Worm (Caenorhabditis elegans) whole organism, L4 larva: ENCODE measurements around the gene vha-15.

Experiments used
- D1046.2 ChIP-seq: fragments of 200-800 bp; sonication (Bioruptor generic); IDR thresholded peaks from 2 replicates; pipeline ENCODE4 v1.3.6; 2022; ENCODE audit warnings: missing genetic modification characterization, missing compliant biosample characterization
- F37D6.2 ChIP-seq: sonication (generic microtip); optimal IDR thresholded peaks from 2 replicates; lab custom pipeline; 2016; ENCODE audit warnings: mild to moderate bottlenecking, missing genetic modification characterization, missing compliant biosample characterization
- T26A8.4 ChIP-seq: fragments of 200-800 bp; sonication (Bioruptor generic); IDR thresholded peaks from 2 replicates; pipeline ENCODE4 v1.3.6; 2022; ENCODE audit warnings: missing genetic modification characterization, missing compliant biosample characterization
- Y48G9A.11 ChIP-seq: fragments of 200-800 bp; sonication (Bioruptor generic); IDR thresholded peaks from 2 replicates; pipeline ENCODE4 v1.3.6; 2022; ENCODE audit warnings: missing genetic modification reagents, missing genetic modification characterization, missing compliant biosample characterization
- Y5F2A.4 ChIP-seq: fragments of 200-800 bp; sonication (Bioruptor generic); optimal IDR thresholded peaks from 2 replicates; lab custom pipeline; 2018; ENCODE audit warnings: mild to moderate bottlenecking, missing genetic modification characterization, missing compliant biosample characterization
- ZK546.5 ChIP-seq, 2 experiments: sonication (generic microtip); optimal IDR thresholded peaks; 2 replicates each; lab custom pipeline; 2017; ENCODE audit warnings: missing biosample characterization in 2 of 2, missing genetic modification characterization in 2 of 2
- aha-1 ChIP-seq: fragments of 150-350 bp; peaks from one replicate; lab custom pipeline; 2014; ENCODE audit warnings: missing biosample characterization, missing genetic modification characterization
- ama-1 ChIP-seq: fragments of 150-350 bp; optimal IDR thresholded peaks from 2 replicates; lab custom pipeline; 2014; ENCODE audit warnings: inconsistent platforms, mixed read lengths
- attf-4 ChIP-seq: sonication (generic microtip); optimal IDR thresholded peaks from 3 replicates; lab custom pipeline; 2017; ENCODE audit warnings: missing biosample characterization, missing genetic modification characterization
- ceh-32 ChIP-seq: sonication (generic microtip); optimal IDR thresholded peaks from 2 replicates; lab custom pipeline; 2016; ENCODE audit warnings: mild to moderate bottlenecking, missing genetic modification characterization, missing compliant biosample characterization; ENCODE audit not compliant: poor library complexity
- cey-2 ChIP-seq: sonication (generic microtip); optimal IDR thresholded peaks from 3 replicates; lab custom pipeline; 2017; ENCODE audit warnings: missing genetic modification characterization, mild to moderate bottlenecking, missing compliant biosample characterization, antibody characterized with exemption, borderline replicate concordance; ENCODE audit not compliant: insufficient read depth
- daf-16 ChIP-seq, 3 experiments: sonication (generic microtip); optimal IDR thresholded peaks; 2 replicates each; lab custom pipeline; 2016 to 2017; ENCODE audit warnings: missing genetic modification characterization in 3 of 3, missing genetic modification reagents in 3 of 3, mild to moderate bottlenecking in 2 of 3, missing compliant biosample characterization in 2 of 3, missing biosample characterization in 1 of 3, moderate library complexity in 1 of 3
- dmd-6 ChIP-seq: fragments of 200-800 bp; sonication (Bioruptor generic); IDR thresholded peaks from 2 replicates; pipeline ENCODE4 v1.3.6; 2022; ENCODE audit warnings: missing genetic modification reagents, missing genetic modification characterization, missing compliant biosample characterization
- dve-1 ChIP-seq: sonication (generic microtip); optimal IDR thresholded peaks from 2 replicates; lab custom pipeline; 2017; ENCODE audit warnings: antibody characterized with exemption, mild to moderate bottlenecking, missing genetic modification characterization, missing compliant biosample characterization; ENCODE audit not compliant: insufficient read depth
- hif-1 ChIP-seq, 2 experiments: sonication (generic microtip); optimal IDR thresholded peaks; 2 replicates each; lab custom pipeline; 2016 to 2017; ENCODE audit warnings: missing compliant biosample characterization in 2 of 2, missing genetic modification characterization in 2 of 2, missing genetic modification reagents in 2 of 2, missing genotype in 2 of 2, mild to moderate bottlenecking in 1 of 2
- hlh-30 ChIP-seq: sonication (generic microtip); optimal IDR thresholded peaks from 2 replicates; lab custom pipeline; 2017; ENCODE audit warnings: antibody characterized with exemption, mild to moderate bottlenecking, missing genetic modification characterization, missing compliant biosample characterization; ENCODE audit not compliant: insufficient read depth
- hmg-1.1 ChIP-seq: fragments of 200-800 bp; sonication (Bioruptor generic); IDR thresholded peaks from 2 replicates; pipeline ENCODE4 v1.3.6; 2022; ENCODE audit warnings: missing genetic modification reagents, missing genetic modification characterization, missing compliant biosample characterization
- lim-7 ChIP-seq: fragments of 200-800 bp; sonication (Bioruptor generic); IDR thresholded peaks from 2 replicates; pipeline ENCODE4 v1.3.6; 2022; ENCODE audit warnings: missing genetic modification characterization, missing compliant biosample characterization
- lsy-2 ChIP-seq, 2 experiments: fragments of 150-350 bp in 1 of 2; sonication (generic microtip) in 1 of 2; optimal IDR thresholded peaks; 2 replicates each; lab custom pipeline; 2014 to 2017; ENCODE audit warnings: missing biosample characterization in 2 of 2, missing genetic modification characterization in 2 of 2
- mdl-1 ChIP-seq, 2 experiments: fragments of 150-350 bp in 1 of 2; sonication (generic microtip) in 1 of 2; optimal IDR thresholded peaks; 2 replicates each; lab custom pipeline; 2014 to 2017; ENCODE audit warnings: missing biosample characterization in 2 of 2, missing genetic modification characterization in 2 of 2
- mep-1 ChIP-seq: fragments of 150-350 bp; sonication (generic microtip); optimal IDR thresholded peaks from 3 replicates; lab custom pipeline; 2014; ENCODE audit warnings: missing biosample characterization, missing genetic modification characterization
- mxl-3 ChIP-seq: fragments of 200-800 bp; sonication (Bioruptor generic); optimal IDR thresholded peaks from 2 replicates; lab custom pipeline; 2018; ENCODE audit warnings: mild to moderate bottlenecking, missing genetic modification characterization, missing compliant biosample characterization
- nhr-10 ChIP-seq: fragments of 150-350 bp; optimal IDR thresholded peaks from 2 replicates; lab custom pipeline; 2014; ENCODE audit warnings: missing biosample characterization, missing genetic modification characterization
- nhr-102 ChIP-seq: sonication (generic microtip); optimal IDR thresholded peaks from 2 replicates; lab custom pipeline; 2016; ENCODE audit warnings: mild to moderate bottlenecking, missing genetic modification characterization, moderate library complexity, missing compliant biosample characterization
- nhr-111 ChIP-seq: fragments of 200-800 bp; sonication (Bioruptor generic); optimal IDR thresholded peaks from 2 replicates; lab custom pipeline; 2018; ENCODE audit warnings: mild to moderate bottlenecking, missing genetic modification characterization, missing compliant biosample characterization
- nhr-28 ChIP-seq: fragments of 150-350 bp; optimal IDR thresholded peaks from 2 replicates; lab custom pipeline; 2014; ENCODE audit warnings: missing biosample characterization, missing genetic modification characterization
- nhr-41 ChIP-seq: fragments of 200-800 bp; sonication (Bioruptor generic); IDR thresholded peaks from 2 replicates; pipeline ENCODE4 v1.3.6; 2022; ENCODE audit warnings: missing genetic modification reagents, missing genetic modification characterization, missing compliant biosample characterization
- nhr-42 ChIP-seq: fragments of 200-800 bp; sonication (Bioruptor generic); IDR thresholded peaks from 2 replicates; pipeline ENCODE4 v1.3.6; 2022; ENCODE audit warnings: missing genetic modification characterization, missing compliant biosample characterization
- nhr-76 ChIP-seq: fragments of 150-350 bp; optimal IDR thresholded peaks from 2 replicates; lab custom pipeline; 2014; ENCODE audit warnings: missing biosample characterization, missing genetic modification characterization
- nhr-77 ChIP-seq: fragments of 150-350 bp; optimal IDR thresholded peaks from 2 replicates; lab custom pipeline; 2014; ENCODE audit warnings: missing biosample characterization, missing genetic modification characterization
- pha-4 ChIP-seq, 2 experiments: fragments of 150-350 bp in 1 of 2; fragments of 200-800 bp in 1 of 2; sonication (Bioruptor generic) in 1 of 2; IDR thresholded peaks in 1 of 2; optimal IDR thresholded peaks in 1 of 2; 2 replicates each; pipeline versions ENCODE4 v1.3.6 to Lab custom; 2014 to 2022; ENCODE audit warnings: missing genetic modification characterization in 2 of 2, missing genetic modification reagents in 2 of 2, missing biosample characterization in 1 of 2, missing compliant biosample characterization in 1 of 2
- pqm-1 ChIP-seq: sonication (generic microtip); optimal IDR thresholded peaks from 2 replicates; lab custom pipeline; 2017; ENCODE audit warnings: missing biosample characterization, missing genetic modification characterization
- rbr-2 ChIP-seq: sonication (generic microtip); optimal IDR thresholded peaks from 2 replicates; lab custom pipeline; 2016; ENCODE audit warnings: missing genotype, missing genetic modification characterization, missing compliant biosample characterization
- set-16 ChIP-seq: fragments of 200-800 bp; sonication (Bioruptor generic); IDR thresholded peaks from 2 replicates; pipeline ENCODE4 v1.3.6; 2022; ENCODE audit warnings: missing genetic modification reagents, missing genetic modification characterization, missing compliant biosample characterization
- skn-1 ChIP-seq: fragments of 150-350 bp; optimal IDR thresholded peaks from 2 replicates; lab custom pipeline; 2014; ENCODE audit warnings: missing biosample characterization, missing genetic modification characterization
- snpc-4 ChIP-seq: fragments of 150-350 bp; optimal IDR thresholded peaks from 2 replicates; lab custom pipeline; 2014; ENCODE audit warnings: missing biosample characterization, missing genetic modification characterization
- tag-97 ChIP-seq: fragments of 200-800 bp; sonication (Bioruptor generic); IDR thresholded peaks from 2 replicates; pipeline ENCODE4 v1.3.6; 2022; ENCODE audit warnings: missing genetic modification characterization, missing compliant biosample characterization
- tra-1 ChIP-seq: fragments of 200-800 bp; sonication (Bioruptor generic); IDR thresholded peaks from 2 replicates; pipeline ENCODE4 v1.3.6; 2022; ENCODE audit warnings: missing genetic modification reagents, missing genetic modification characterization, missing compliant biosample characterization
- unc-62 ChIP-seq, 3 experiments: fragments of 150-350 bp in 1 of 3; sonication (generic microtip); optimal IDR thresholded peaks in 2 of 3; peaks in 1 of 3; 1 replicate in 1 of 3; 2 replicates in 2 of 3; lab custom pipeline; 2014 to 2017; ENCODE audit warnings: missing biosample characterization in 3 of 3, missing genetic modification characterization in 3 of 3, missing genetic modification reagents in 3 of 3, missing genotype in 1 of 3
- zag-1 ChIP-seq: fragments of 150-350 bp; optimal IDR thresholded peaks from 2 replicates; lab custom pipeline; 2014; ENCODE audit warnings: missing biosample characterization, missing genetic modification characterization
- ztf-11 ChIP-seq: fragments of 150-350 bp; optimal IDR thresholded peaks from 2 replicates; lab custom pipeline; 2014; ENCODE audit warnings: missing biosample characterization, missing genetic modification characterization

vha-15 gene

ce11 chrX:2213400-2214362 is 24.0 kb upstream of the vha-15 start:
- TF ChIP-seq hlh-30 (tag; lab: Kevin White, UChicago) (peak; percentile 16), lim-7 (no peak), daf-16 (GFP tag; optimal IDR thresholded peaks at IDR 0.05; lab: Kevin White, UChicago) (no peak), daf-16 (tag; optimal IDR thresholded peaks at IDR 0.05; lab: Kevin White, UChicago) (peak; percentile 93), nhr-28 (tag; lab: Kevin White, UChicago) (peak; percentile 20), set-16 (GFP tag; lab: Robert Waterston, UW) (peak; percentile 93), aha-1 (tag; lab: Kevin White, UChicago) (peak; percentile 60), unc-62 (GFP tag; optimal IDR thresholded peaks at IDR 0.05 in 1 of 2; lab: Kevin White, UChicago) (no peak), unc-62 (tag; optimal IDR thresholded peaks at IDR 0.05; lab: Kevin White, UChicago) (no peak)

DNA sequence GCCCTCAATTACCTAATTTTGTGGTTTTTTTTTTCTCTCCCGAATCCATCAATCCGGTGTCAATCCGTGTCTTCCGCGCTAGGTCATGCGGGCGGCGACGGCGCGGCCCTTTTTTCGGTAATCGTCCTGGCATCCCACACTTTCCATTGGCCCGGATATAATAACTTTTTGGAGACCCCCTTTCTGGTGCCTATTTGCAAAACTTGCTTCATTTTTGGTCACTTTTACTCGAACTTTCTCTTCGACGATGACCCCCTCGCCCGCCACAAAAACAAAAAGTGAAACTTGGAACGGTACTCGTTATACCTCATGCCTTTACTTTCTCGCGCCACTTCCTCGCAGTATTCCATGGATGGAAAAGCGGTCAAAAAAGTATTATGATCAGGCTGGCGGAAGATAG is 23.3 kb upstream of the vha-15 start:
- TF ChIP-seq skn-1 (tag; lab: Kevin White, UChicago) (no peak), aha-1 (tag; lab: Kevin White, UChicago) (peak; percentile 11)

DNA sequence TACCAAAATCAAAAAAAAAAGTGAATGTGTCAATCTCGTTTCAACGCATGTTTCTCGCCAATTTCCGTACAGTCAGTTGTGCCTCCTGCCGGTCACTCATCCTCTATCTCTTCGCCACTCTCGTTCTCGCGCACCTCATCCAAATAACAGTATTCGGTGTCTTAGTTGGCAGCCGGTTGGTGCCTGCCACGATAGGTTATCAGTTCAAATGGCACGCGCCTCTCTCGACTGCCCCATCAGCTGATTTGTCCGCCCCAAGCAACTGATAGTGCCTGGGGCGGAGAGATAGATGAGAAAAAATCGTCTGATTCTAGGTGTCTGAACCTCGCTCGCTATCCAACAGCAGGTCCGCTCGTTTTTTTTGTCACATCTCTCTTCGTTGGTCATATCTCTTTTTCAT is 22.6 kb upstream of the vha-15 start:
- peak in 1 of 2 experiments; percentile 44 for TF ChIP-seq hif-1 (tag; optimal IDR thresholded peaks at IDR 0.05; lab: Kevin White, UChicago)
- peak; percentile 86 for TF ChIP-seq nhr-28 (tag; lab: Kevin White, UChicago)
- no peak for TF ChIP-seq ceh-32 (tag; lab: Kevin White, UChicago)
- TF ChIP-seq ama-1 (lab: Kevin White, UChicago), result no peak
- TF ChIP-seq snpc-4 (tag; lab: Kevin White, UChicago), result no peak
- TF ChIP-seq pha-4 (GFP tag; IDR thresholded peaks at IDR 0.05; lab: Robert Waterston, UW), result no peak
- no peak for TF ChIP-seq pha-4 (tag; optimal IDR thresholded peaks at IDR 0.05; lab: Kevin White, UChicago)
- peak; percentile 87 for TF ChIP-seq mxl-3 (GFP tag; lab: Kevin White, UChicago)
- TF ChIP-seq mep-1 (tag; lab: Kevin White, UChicago), result peak; percentile 23
- TF ChIP-seq dmd-6, result peak; percentile 84
- no peak for TF ChIP-seq nhr-10 (tag; lab: Kevin White, UChicago)
- no peak for TF ChIP-seq F37D6.2 (tag; lab: Kevin White, UChicago)
- TF ChIP-seq D1046.2, result no peak
- no peak for TF ChIP-seq Y48G9A.11
- peak; percentile 60 for TF ChIP-seq dve-1 (tag; lab: Kevin White, UChicago)
- TF ChIP-seq nhr-42 (GFP tag; lab: Robert Waterston, UW), result no peak
- TF ChIP-seq tag-97 (GFP tag; lab: Robert Waterston, UW), result no peak
- no peak for TF ChIP-seq nhr-76 (tag; lab: Kevin White, UChicago)
- no peak for TF ChIP-seq rbr-2 (tag; lab: Kevin White, UChicago)
- TF ChIP-seq hlh-30 (tag; lab: Kevin White, UChicago), result peak; percentile 90
- TF ChIP-seq nhr-102 (tag; lab: Kevin White, UChicago), result peak; percentile 25
- no peak for TF ChIP-seq cey-2 (tag; lab: Kevin White, UChicago)
- no peak for TF ChIP-seq nhr-111 (GFP tag; lab: Kevin White, UChicago)
- TF ChIP-seq pqm-1, result no peak
- TF ChIP-seq aha-1 (tag; lab: Kevin White, UChicago), result peak; percentile 72
- no peak for TF ChIP-seq ZK546.5 (tag; optimal IDR thresholded peaks at IDR 0.05; lab: Kevin White, UChicago)
- TF ChIP-seq nhr-41 (GFP tag; lab: Robert Waterston, UW), result 0 out of 2 replicates have a peak, but pooled peaks have one; percentile 58
- no peak for TF ChIP-seq ztf-11 (tag; lab: Kevin White, UChicago)
- TF ChIP-seq tra-1 (GFP tag; lab: Robert Waterston, UW), result peak; percentile 56; the same call in 1 of the 2 replicates
- TF ChIP-seq lsy-2 (tag; optimal IDR thresholded peaks at IDR 0.05; lab: Kevin White, UChicago), result peak in 1 of 2 experiments; percentile 21
- peak in 1 of 2 experiments; percentile 48 for TF ChIP-seq unc-62 (GFP tag; optimal IDR thresholded peaks at IDR 0.05 in 1 of 2; lab: Kevin White, UChicago)
- no peak for TF ChIP-seq unc-62 (tag; optimal IDR thresholded peaks at IDR 0.05; lab: Kevin White, UChicago)
- TF ChIP-seq zag-1, result no peak
- TF ChIP-seq mdl-1 (tag; optimal IDR thresholded peaks at IDR 0.05; lab: Kevin White, UChicago), result peak; percentile 26 to 83
- peak; percentile 52 for TF ChIP-seq nhr-77 (tag; lab: Kevin White, UChicago)
- TF ChIP-seq daf-16 (GFP tag; optimal IDR thresholded peaks at IDR 0.05; lab: Kevin White, UChicago), result no peak
- peak; percentile 56 for TF ChIP-seq daf-16 (tag; optimal IDR thresholded peaks at IDR 0.05; lab: Kevin White, UChicago)
- TF ChIP-seq hmg-1.1 (GFP tag; lab: Robert Waterston, UW), result peak; percentile 31; the same call in 1 of the 2 replicates
- TF ChIP-seq attf-4, result no peak
- no peak for TF ChIP-seq T26A8.4 (GFP tag; lab: Robert Waterston, UW)
- no peak for TF ChIP-seq Y5F2A.4
